Fruit fly (Drosophila melanogaster) whole organism, embryonic: ENCODE data around the gene pall.
A peak's percentile ranks its signal among the peaks of the same experiment; 100 is the strongest.

Source experiments
- Antp ChIP-seq: fragments of 200-800 bp; sonication (Bioruptor generic); optimal IDR thresholded peaks from 3 replicates; lab custom pipeline; 2016; ENCODE audit warnings: missing biosample characterization, missing genetic modification characterization
- Atf3 ChIP-seq: fragments of 200-800 bp; sonication (Bioruptor generic); optimal IDR thresholded peaks from 3 replicates; lab custom pipeline; 2016; ENCODE audit warnings: missing biosample characterization, missing genetic modification characterization
- Atf6 ChIP-seq: fragments of 200-800 bp; sonication (Bioruptor generic); IDR thresholded peaks from 2 replicates; pipeline ENCODE4 v1.3.6; 2022; ENCODE audit warnings: missing biosample characterization, missing genetic modification characterization
- B-H1 ChIP-seq: fragments of 200-800 bp; sonication (Bioruptor generic); IDR thresholded peaks from 3 replicates; pipeline ENCODE4 v1.3.6; 2022; ENCODE audit warnings: missing biosample characterization, missing genetic modification characterization
- Bgb ChIP-seq: fragments of 200-800 bp; sonication (Bioruptor generic); IDR thresholded peaks from 2 replicates; pipeline ENCODE4 v1.3.6; 2022; ENCODE audit warnings: missing biosample characterization, missing genetic modification characterization; ENCODE audit not compliant: partially characterized antibody
- Blimp-1 ChIP-seq: fragments of 200-800 bp; sonication (Bioruptor generic); optimal IDR thresholded peaks from 3 replicates; lab custom pipeline; 2018; ENCODE audit warnings: missing biosample characterization, missing genetic modification characterization, mild to moderate bottlenecking, moderate library complexity, missing genetic modification reagents
- BtbVII ChIP-seq: fragments of 200-800 bp; sonication (Bioruptor generic); optimal IDR thresholded peaks from 3 replicates; lab custom pipeline; 2017; ENCODE audit warnings: missing biosample characterization, mild to moderate bottlenecking, missing genetic modification characterization
- CG11723 ChIP-seq: fragments of 200-800 bp; sonication (Bioruptor generic); optimal IDR thresholded peaks from 2 replicates; lab custom pipeline; 2017; ENCODE audit warnings: missing biosample characterization, mild to moderate bottlenecking, missing genetic modification characterization
- CG13424 ChIP-seq: fragments of 200-800 bp; sonication (Bioruptor generic); optimal IDR thresholded peaks from 2 replicates; lab custom pipeline; 2019; ENCODE audit warnings: missing biosample characterization, mild to moderate bottlenecking, missing genetic modification characterization, moderate library complexity
- CG13894 ChIP-seq: fragments of 200-800 bp; sonication (Bioruptor generic); optimal IDR thresholded peaks from 3 replicates; lab custom pipeline; 2018; ENCODE audit warnings: missing biosample characterization, mild to moderate bottlenecking, missing genetic modification characterization, moderate library complexity
- CG17912 ChIP-seq: fragments of 200-800 bp; sonication (Bioruptor generic); optimal IDR thresholded peaks from 2 replicates; lab custom pipeline; 2018; ENCODE audit warnings: missing biosample characterization, mild to moderate bottlenecking, missing genetic modification characterization
- CG3065 ChIP-seq: fragments of 200-800 bp; sonication (Bioruptor generic); optimal IDR thresholded peaks from 2 replicates; lab custom pipeline; 2016; ENCODE audit warnings: missing biosample characterization, missing genetic modification characterization
- CG31224 ChIP-seq: fragments of 200-800 bp; sonication (Bioruptor generic); IDR thresholded peaks from 2 replicates; pipeline ENCODE4 v1.3.6; 2022; ENCODE audit warnings: missing biosample characterization, missing genetic modification characterization
- CG3281 ChIP-seq: fragments of 200-800 bp; sonication (Bioruptor generic); optimal IDR thresholded peaks from 3 replicates; lab custom pipeline; 2017; ENCODE audit warnings: missing biosample characterization, mild to moderate bottlenecking, missing genetic modification characterization
- CG3407 ChIP-seq: fragments of 200-800 bp; sonication (Bioruptor generic); optimal IDR thresholded peaks from 2 replicates; lab custom pipeline; 2018; ENCODE audit warnings: missing biosample characterization, mild to moderate bottlenecking, missing genetic modification characterization
- CG3847 ChIP-seq: fragments of 200-800 bp; sonication (Bioruptor generic); IDR thresholded peaks from 2 replicates; pipeline ENCODE4 v1.3.6; 2022; ENCODE audit warnings: missing biosample characterization, missing genetic modification characterization
- CG4424 ChIP-seq: fragments of 200-800 bp; sonication (Bioruptor generic); optimal IDR thresholded peaks from 3 replicates; lab custom pipeline; 2016; ENCODE audit warnings: missing biosample characterization, missing genetic modification characterization
- CG4820 ChIP-seq: fragments of 200-800 bp; sonication (Bioruptor generic); optimal IDR thresholded peaks from 3 replicates; lab custom pipeline; 2016; ENCODE audit warnings: missing biosample characterization, missing genetic modification characterization
- CG6272 ChIP-seq: fragments of 200-800 bp; sonication (Bioruptor generic); IDR thresholded peaks from 2 replicates; pipeline ENCODE4 v1.3.6; 2022; ENCODE audit warnings: missing biosample characterization, missing genetic modification characterization
- CG7372 ChIP-seq: fragments of 200-800 bp; sonication (Bioruptor generic); IDR thresholded peaks from 2 replicates; pipeline ENCODE4 v1.3.6; 2022; ENCODE audit warnings: missing biosample characterization, missing genetic modification characterization
- CG7963 ChIP-seq: fragments of 200-800 bp; sonication (Bioruptor generic); IDR thresholded peaks from 3 replicates; pipeline ENCODE4 v1.3.6; 2022; ENCODE audit warnings: missing biosample characterization, missing genetic modification characterization; ENCODE audit not compliant: partially characterized antibody
- CG9727 ChIP-seq: fragments of 200-800 bp; sonication (Bioruptor generic); optimal IDR thresholded peaks from 3 replicates; lab custom pipeline; 2017; ENCODE audit warnings: missing biosample characterization, mild to moderate bottlenecking, missing genetic modification characterization
- CG9797 ChIP-seq: fragments of 200-800 bp; sonication (Bioruptor generic); optimal IDR thresholded peaks from 3 replicates; lab custom pipeline; 2018; ENCODE audit warnings: missing biosample characterization, mild to moderate bottlenecking, missing genetic modification characterization
- Dek ChIP-seq: fragments of 200-800 bp; sonication (Bioruptor generic); optimal IDR thresholded peaks from 3 replicates; lab custom pipeline; 2019; ENCODE audit warnings: missing biosample characterization, mild to moderate bottlenecking, missing genetic modification characterization, moderate library complexity
- E2f2 ChIP-seq: fragments of 200-800 bp; sonication (Bioruptor generic); IDR thresholded peaks from 2 replicates; pipeline ENCODE4 v1.3.6; 2022; ENCODE audit warnings: missing biosample characterization, missing genetic modification characterization
- Fer3 ChIP-seq: fragments of 200-800 bp; sonication (Bioruptor generic); optimal IDR thresholded peaks from 2 replicates; lab custom pipeline; 2018; ENCODE audit warnings: missing biosample characterization, mild to moderate bottlenecking, missing genetic modification characterization, moderate library complexity
- HLHmδ ChIP-seq: fragments of 200-800 bp; sonication (Bioruptor generic); optimal IDR thresholded peaks from 2 replicates; lab custom pipeline; 2018; ENCODE audit warnings: missing biosample characterization, mild to moderate bottlenecking, missing genetic modification characterization, moderate library complexity
- NFAT ChIP-seq: fragments of 200-800 bp; sonication (Bioruptor generic); IDR thresholded peaks from 2 replicates; pipeline ENCODE4 v1.3.6; 2022; ENCODE audit warnings: missing biosample characterization, missing genetic modification characterization
- Opbp ChIP-seq: fragments of 200-800 bp; sonication (Bioruptor generic); IDR thresholded peaks from 3 replicates; pipeline ENCODE4 v1.3.6; 2022; ENCODE audit warnings: missing biosample characterization, missing genetic modification characterization; ENCODE audit not compliant: partially characterized antibody
- Sin3A ChIP-seq: fragments of >200 bp; optimal IDR thresholded peaks from 2 replicates; lab custom pipeline; 2018
- Trl ChIP-seq, 3 experiments: fragments of >200 bp in 2 of 3; fragments of 200-800 bp in 1 of 3; sonication (Bioruptor generic) in 1 of 3; optimal IDR thresholded peaks; 2 replicates in 1 of 3; 3 replicates in 2 of 3; lab custom pipeline; 2016 to 2017; ENCODE audit warnings: missing biosample characterization in 1 of 3, missing genetic modification characterization in 1 of 3
- abd-A ChIP-seq: fragments of 200-800 bp; sonication (Bioruptor generic); optimal IDR thresholded peaks from 3 replicates; lab custom pipeline; 2019; ENCODE audit warnings: missing biosample characterization, mild to moderate bottlenecking, missing genetic modification characterization, moderate library complexity
- btn ChIP-seq: fragments of 200-800 bp; sonication (Bioruptor generic); optimal IDR thresholded peaks from 2 replicates; lab custom pipeline; 2016; ENCODE audit warnings: missing biosample characterization, missing genetic modification characterization
- caup ChIP-seq: fragments of 200-800 bp; sonication (Bioruptor generic); optimal IDR thresholded peaks from 3 replicates; lab custom pipeline; 2017; ENCODE audit warnings: missing biosample characterization, mild to moderate bottlenecking, missing genetic modification characterization, moderate library complexity; ENCODE audit not compliant: severe bottlenecking
- eyg ChIP-seq: fragments of 200-800 bp; sonication (Bioruptor generic); optimal IDR thresholded peaks from 3 replicates; lab custom pipeline; 2016; ENCODE audit warnings: missing biosample characterization, missing genetic modification characterization
- fd3F ChIP-seq: fragments of 200-800 bp; sonication (Bioruptor generic); optimal IDR thresholded peaks from 2 replicates; lab custom pipeline; 2018; ENCODE audit warnings: missing biosample characterization, mild to moderate bottlenecking, missing genetic modification characterization, moderate library complexity
- fd96Cb ChIP-seq: fragments of 200-800 bp; sonication (Bioruptor generic); optimal IDR thresholded peaks from 2 replicates; lab custom pipeline; 2018; ENCODE audit warnings: missing biosample characterization, mild to moderate bottlenecking, missing genetic modification characterization, moderate library complexity
- fu2 ChIP-seq: fragments of 200-800 bp; sonication (Bioruptor generic); optimal IDR thresholded peaks from 2 replicates; lab custom pipeline; 2016; ENCODE audit warnings: missing biosample characterization, missing genetic modification characterization
- grau ChIP-seq: fragments of 200-800 bp; optimal IDR thresholded peaks from 3 replicates; lab custom pipeline; 2019; ENCODE audit warnings: missing biosample characterization, mild to moderate bottlenecking, missing genetic modification characterization, moderate library complexity
- ken ChIP-seq: fragments of 200-800 bp; sonication (Bioruptor generic); IDR thresholded peaks from 3 replicates; pipeline ENCODE4 v1.3.6; 2022; ENCODE audit warnings: missing biosample characterization, missing genetic modification characterization
- mld ChIP-seq: fragments of 200-800 bp; sonication (Bioruptor generic); IDR thresholded peaks from 3 replicates; pipeline ENCODE4 v1.3.6; 2022; ENCODE audit warnings: missing biosample characterization, missing genetic modification characterization; ENCODE audit not compliant: partially characterized antibody
- nmo ChIP-seq: fragments of 200-800 bp; sonication (Bioruptor generic); optimal IDR thresholded peaks from 2 replicates; lab custom pipeline; 2018; ENCODE audit warnings: missing biosample characterization, mild to moderate bottlenecking, missing genetic modification characterization, moderate library complexity
- pfk ChIP-seq: fragments of 200-800 bp; sonication (Bioruptor generic); optimal IDR thresholded peaks from 2 replicates; lab custom pipeline; 2018; ENCODE audit warnings: missing biosample characterization, mild to moderate bottlenecking, missing genetic modification characterization, moderate library complexity
- psq ChIP-seq: fragments of 200-800 bp; sonication (Bioruptor generic); optimal IDR thresholded peaks from 2 replicates; lab custom pipeline; 2017; ENCODE audit warnings: missing biosample characterization, missing genetic modification characterization
- row ChIP-seq: fragments of 200-800 bp; sonication (Bioruptor generic); IDR thresholded peaks from 3 replicates; pipeline ENCODE4 v1.3.6; 2022; ENCODE audit warnings: missing biosample characterization, missing genetic modification characterization
- sd ChIP-seq: fragments of 200-800 bp; sonication (Bioruptor generic); optimal IDR thresholded peaks from 3 replicates; lab custom pipeline; 2018; ENCODE audit warnings: missing biosample characterization, mild to moderate bottlenecking, missing genetic modification characterization, moderate library complexity
- sob ChIP-seq: fragments of 200-800 bp; sonication (Bioruptor generic); IDR thresholded peaks from 2 replicates; pipeline ENCODE4 v1.3.6; 2022; ENCODE audit warnings: missing biosample characterization, missing genetic modification characterization
- tap ChIP-seq: fragments of 200-800 bp; optimal IDR thresholded peaks from 3 replicates; lab custom pipeline; 2019; ENCODE audit warnings: missing biosample characterization, mild to moderate bottlenecking, missing genetic modification characterization, moderate library complexity
- zen2 ChIP-seq: fragments of 200-800 bp; sonication (Bioruptor generic); IDR thresholded peaks from 3 replicates; pipeline ENCODE4 v1.3.6; 2022; ENCODE audit warnings: missing biosample characterization, missing genetic modification characterization; ENCODE audit not compliant: partially characterized antibody

The pall gene

dm6 chr3L:9455819-9456388 lies 31.7 kb downstream of the pall start, which contains the start of the genes phol and CG3552 (continued):
- TF ChIP-seq Sin3A (peak; percentile 84), CG31224 (GFP tag; lab: Robert Waterston, UW) (no peak), CG13424 (tag; lab: Kevin White, UChicago) (peak; percentile 10), row (GFP tag; lab: Robert Waterston, UW) (peak; percentile 35; the same call in 1 of the 3 replicates), B-H1 (no peak), HLHmδ (GFP tag; lab: Kevin White, UChicago) (no peak), NFAT (no peak), CG11723 (GFP tag; lab: Kevin White, UChicago) (no peak), CG4820 (GFP tag; lab: Kevin White, UChicago) (no peak), CG6272 (GFP tag; lab: Robert Waterston, UW) (no peak), Bgb (GFP tag; lab: Robert Waterston, UW) (peak; percentile 30; the same call in 1 of the 2 replicates), CG7963 (GFP tag; lab: Robert Waterston, UW) (no peak), grau (no peak), CG17912 (no peak), psq (GFP tag; lab: Kevin White, UChicago) (no peak), E2f2 (GFP tag; lab: Robert Waterston, UW) (peak; percentile 66), CG3065 (GFP tag; lab: Kevin White, UChicago) (no peak), pfk (GFP tag; lab: Kevin White, UChicago) (no peak), BtbVII (GFP tag; lab: Kevin White, UChicago) (no peak), fu2 (GFP tag; lab: Kevin White, UChicago) (peak; percentile 18), Atf3 (no peak), mld (no peak), sd (peak; percentile 51), Atf6 (GFP tag; lab: Robert Waterston, UW) (no peak), btn (GFP tag; lab: Kevin White, UChicago) (no peak), caup (no peak), sob (GFP tag; lab: Robert Waterston, UW) (0 out of 2 replicates have a peak, but pooled peaks have one; percentile 6), CG3847 (GFP tag; lab: Robert Waterston, UW) (no peak), tap (tag; lab: Kevin White, UChicago) (no peak), CG4424 (GFP tag; lab: Kevin White, UChicago) (no peak), fd3F (GFP tag; lab: Kevin White, UChicago) (no peak), nmo (GFP tag; lab: Kevin White, UChicago) (peak; percentile 30), Antp (GFP tag; lab: Kevin White, UChicago) (no peak), abd-A (tag; lab: Kevin White, UChicago) (peak; percentile 61), CG3407 (GFP tag; lab: Kevin White, UChicago) (no peak), CG3281 (no peak), eyg (no peak), CG9797 (GFP tag; lab: Kevin White, UChicago) (peak; percentile 44), ken (GFP tag; lab: Robert Waterston, UW) (no peak), Blimp-1 (no peak), fd96Cb (no peak), Opbp (0 out of 3 replicates have a peak, but pooled peaks have one; percentile 38), CG13894 (tag; lab: Kevin White, UChicago) (peak; percentile 22), Trl (optimal IDR thresholded peaks at IDR 0.05; lab: Kevin White, UChicago) (peak in 1 of 2 experiments; percentile 10), Trl (GFP tag; optimal IDR thresholded peaks at IDR 0.05; lab: Kevin White, UChicago) (no peak), Fer3 (tag; lab: Kevin White, UChicago) (no peak), zen2 (GFP tag; lab: Robert Waterston, UW) (no peak), CG9727 (peak; percentile 33), Dek (tag; lab: Kevin White, UChicago) (no peak), CG7372 (no peak)
